Fruit fly (Drosophila melanogaster) whole organism, embryonic: ENCODE data around the gene Sirup.
A peak's percentile ranks its signal among the peaks of the same experiment; 100 is the strongest.

Experiments
- Aef1 ChIP-seq: fragments of 200-800 bp; sonication (Bioruptor generic); IDR thresholded peaks from 3 replicates; pipeline ENCODE4 v1.3.6; 2022; ENCODE audit warnings: missing biosample characterization, missing genetic modification characterization
- Awh ChIP-seq: fragments of 200-800 bp; sonication (Bioruptor generic); IDR thresholded peaks from 2 replicates; pipeline ENCODE4, ENCODE4 v1.3.6; 2022; ENCODE audit warnings: missing biosample characterization, missing genetic modification characterization
- B-H2 ChIP-seq: fragments of 200-800 bp; sonication (Bioruptor generic); optimal IDR thresholded peaks from 2 replicates; lab custom pipeline; 2018; ENCODE audit warnings: missing biosample characterization, mild to moderate bottlenecking, missing genetic modification characterization
- Bgb ChIP-seq: fragments of 200-800 bp; sonication (Bioruptor generic); IDR thresholded peaks from 2 replicates; pipeline ENCODE4 v1.3.6; 2022; ENCODE audit warnings: missing biosample characterization, missing genetic modification characterization; ENCODE audit not compliant: partially characterized antibody
- CG1024 ChIP-seq: fragments of 200-800 bp; sonication (Bioruptor generic); IDR thresholded peaks from 2 replicates; pipeline ENCODE4 v1.3.6; 2022; ENCODE audit warnings: missing biosample characterization, missing genetic modification characterization
- CG11247 ChIP-seq: fragments of 200-800 bp; sonication (Bioruptor generic); IDR thresholded peaks from 2 replicates; pipeline ENCODE4 v1.3.6; 2022; ENCODE audit warnings: missing biosample characterization, missing genetic modification characterization
- CG11560 ChIP-seq: fragments of 200-800 bp; sonication (Bioruptor generic); IDR thresholded peaks from 3 replicates; pipeline ENCODE4 v1.3.6; 2022; ENCODE audit warnings: missing biosample characterization, missing genetic modification characterization
- CG11696 ChIP-seq: fragments of 200-800 bp; sonication (Bioruptor generic); IDR thresholded peaks from 2 replicates; pipeline ENCODE4 v1.3.6; 2022; ENCODE audit warnings: missing biosample characterization, missing genetic modification characterization
- CG12942 ChIP-seq: fragments of 200-800 bp; sonication (Bioruptor generic); optimal IDR thresholded peaks from 3 replicates; lab custom pipeline; 2016; ENCODE audit warnings: missing biosample characterization, missing genetic modification characterization
- CG14441 ChIP-seq: fragments of 200-800 bp; sonication (Bioruptor generic); IDR thresholded peaks from 2 replicates; pipeline ENCODE4 v1.3.6; 2022; ENCODE audit warnings: missing biosample characterization, missing genetic modification characterization
- CG1602 ChIP-seq: fragments of 200-800 bp; sonication (Bioruptor generic); optimal IDR thresholded peaks from 3 replicates; lab custom pipeline; 2016; ENCODE audit warnings: missing biosample characterization, missing genetic modification characterization
- CG17361 ChIP-seq: fragments of 200-800 bp; sonication (Bioruptor generic); IDR thresholded peaks from 3 replicates; pipeline ENCODE4 v1.3.6; 2022; ENCODE audit warnings: missing biosample characterization, missing genetic modification characterization
- CG18476 ChIP-seq: fragments of 200-800 bp; sonication (Bioruptor generic); optimal IDR thresholded peaks from 2 replicates; lab custom pipeline; 2016; ENCODE audit warnings: missing biosample characterization, mild to moderate bottlenecking, missing genetic modification characterization
- CG2116 ChIP-seq: fragments of 200-800 bp; sonication (Bioruptor generic); optimal IDR thresholded peaks from 3 replicates; lab custom pipeline; 2018; ENCODE audit warnings: missing biosample characterization, mild to moderate bottlenecking, missing genetic modification characterization
- CG3065 ChIP-seq: fragments of 200-800 bp; sonication (Bioruptor generic); optimal IDR thresholded peaks from 2 replicates; lab custom pipeline; 2016; ENCODE audit warnings: missing biosample characterization, missing genetic modification characterization
- CG31224 ChIP-seq: fragments of 200-800 bp; sonication (Bioruptor generic); IDR thresholded peaks from 2 replicates; pipeline ENCODE4 v1.3.6; 2022; ENCODE audit warnings: missing biosample characterization, missing genetic modification characterization
- CG31441 ChIP-seq: fragments of 200-800 bp; sonication (Bioruptor generic); IDR thresholded peaks from 2 replicates; pipeline ENCODE4 v1.3.6; 2022; ENCODE audit warnings: missing biosample characterization, missing genetic modification characterization
- CG4707 ChIP-seq: fragments of 200-800 bp; sonication (Bioruptor generic); optimal IDR thresholded peaks from 2 replicates; lab custom pipeline; 2018; ENCODE audit warnings: missing biosample characterization, mild to moderate bottlenecking, missing genetic modification characterization, moderate library complexity
- CG4730 ChIP-seq: fragments of 200-800 bp; sonication (Bioruptor generic); IDR thresholded peaks from 2 replicates; pipeline ENCODE4 v1.3.6; 2022; ENCODE audit warnings: missing biosample characterization, missing genetic modification characterization
- CG5245 ChIP-seq: fragments of 200-800 bp; sonication (Bioruptor generic); optimal IDR thresholded peaks from 3 replicates; lab custom pipeline; 2016; ENCODE audit warnings: missing biosample characterization, missing genetic modification characterization
- CG8924 ChIP-seq: fragments of 200-800 bp; optimal IDR thresholded peaks from 3 replicates; lab custom pipeline; 2019; ENCODE audit warnings: missing biosample characterization, mild to moderate bottlenecking, missing genetic modification characterization, moderate library complexity
- CG9215 ChIP-seq: fragments of 200-800 bp; sonication (Bioruptor generic); IDR thresholded peaks from 2 replicates; pipeline ENCODE4 v1.3.6; 2022; ENCODE audit warnings: missing biosample characterization, missing genetic modification characterization
- Chrac-16 ChIP-seq: fragments of 200-800 bp; sonication (Bioruptor generic); optimal IDR thresholded peaks from 3 replicates; lab custom pipeline; 2016; ENCODE audit warnings: missing biosample characterization, missing genetic modification characterization
- D19A ChIP-seq: fragments of 200-800 bp; optimal IDR thresholded peaks from 3 replicates; lab custom pipeline; 2019; ENCODE audit warnings: missing biosample characterization, mild to moderate bottlenecking, missing genetic modification characterization, moderate library complexity
- Dref ChIP-seq: fragments of 200-800 bp; sonication (Bioruptor generic); IDR thresholded peaks from 2 replicates; pipeline ENCODE4 v1.3.6; 2022; ENCODE audit warnings: missing biosample characterization, missing genetic modification characterization
- Ets65A ChIP-seq: fragments of 200-800 bp; sonication (Bioruptor generic); peaks from one replicate; lab custom pipeline; 2016; ENCODE audit warnings: missing biosample characterization, missing genetic modification characterization
- GATAe ChIP-seq: fragments of 200-800 bp; sonication (Bioruptor generic); conservative IDR thresholded peaks from 2 replicates; pipeline ENCODE4 v1.3.6; 2022; ENCODE audit warnings: missing biosample characterization, missing genetic modification characterization
- MBD-R2 ChIP-seq: fragments of 200-800 bp; sonication (Bioruptor generic); IDR thresholded peaks from 2 replicates; pipeline ENCODE4 v1.3.6; 2022; ENCODE audit warnings: missing biosample characterization, missing genetic modification characterization
- MESR4 ChIP-seq: fragments of 200-800 bp; sonication (Bioruptor generic); optimal IDR thresholded peaks from 2 replicates; lab custom pipeline; 2018; ENCODE audit warnings: missing biosample characterization, mild to moderate bottlenecking, missing genetic modification characterization, moderate library complexity
- NfI ChIP-seq: fragments of 200-800 bp; sonication (Bioruptor generic); optimal IDR thresholded peaks from 3 replicates; lab custom pipeline; 2018; ENCODE audit warnings: missing biosample characterization, mild to moderate bottlenecking, missing genetic modification characterization, moderate library complexity
- Optix ChIP-seq: fragments of 200-800 bp; sonication (Bioruptor generic); IDR thresholded peaks from 3 replicates; pipeline ENCODE4 v1.3.6; 2022; ENCODE audit warnings: missing biosample characterization, missing genetic modification characterization
- Side ChIP-seq: fragments of 200-800 bp; sonication (Bioruptor generic); optimal IDR thresholded peaks from 2 replicates; lab custom pipeline; 2016; ENCODE audit warnings: missing biosample characterization, missing genetic modification characterization
- Xrp1 ChIP-seq: fragments of 200-800 bp; sonication (Bioruptor generic); IDR thresholded peaks from 2 replicates; pipeline ENCODE4 v1.3.6; 2022; ENCODE audit warnings: missing biosample characterization, missing genetic modification characterization
- ab ChIP-seq: fragments of 200-800 bp; sonication (Bioruptor generic); optimal IDR thresholded peaks from 2 replicates; lab custom pipeline; 2016; ENCODE audit warnings: missing biosample characterization, missing genetic modification characterization
- ase ChIP-seq: fragments of 200-800 bp; sonication (Bioruptor generic); IDR thresholded peaks from 3 replicates; pipeline ENCODE4 v1.3.6; 2022; ENCODE audit warnings: missing biosample characterization, missing genetic modification characterization
- bcd ChIP-seq: fragments of 200-800 bp; sonication (Bioruptor generic); optimal IDR thresholded peaks from 2 replicates; lab custom pipeline; 2017; ENCODE audit warnings: missing biosample characterization, mild to moderate bottlenecking, missing genetic modification characterization
- bowl ChIP-seq: fragments of 200-800 bp; sonication (Bioruptor generic); IDR thresholded peaks from 2 replicates; pipeline ENCODE4 v1.3.6; 2022; ENCODE audit warnings: missing biosample characterization, missing genetic modification characterization
- eyg ChIP-seq: fragments of 200-800 bp; sonication (Bioruptor generic); optimal IDR thresholded peaks from 3 replicates; lab custom pipeline; 2016; ENCODE audit warnings: missing biosample characterization, missing genetic modification characterization
- hkb ChIP-seq, 2 experiments: fragments of 200-800 bp in 1 of 2; fragments of >200 bp in 1 of 2; sonication (Bioruptor generic) in 1 of 2; IDR thresholded peaks in 1 of 2; optimal IDR thresholded peaks in 1 of 2; 2 replicates each; pipeline versions ENCODE4 v1.3.6 to Lab custom; 2017 to 2022; ENCODE audit warnings: missing biosample characterization in 1 of 2, missing genetic modification characterization in 1 of 2
- ind ChIP-seq: fragments of 200-800 bp; sonication (Bioruptor generic); optimal IDR thresholded peaks from 3 replicates; lab custom pipeline; 2016; ENCODE audit warnings: missing biosample characterization, missing genetic modification characterization
- lab ChIP-seq: fragments of 200-800 bp; sonication (Bioruptor generic); optimal IDR thresholded peaks from 3 replicates; lab custom pipeline; 2017; ENCODE audit warnings: missing biosample characterization, missing genetic modification characterization, mild to moderate bottlenecking, moderate library complexity, missing genetic modification reagents
- lbe ChIP-seq: fragments of 200-800 bp; sonication (Bioruptor generic); optimal IDR thresholded peaks from 2 replicates; lab custom pipeline; 2016; ENCODE audit warnings: missing biosample characterization, mild to moderate bottlenecking, missing genetic modification characterization
- nerfin-2 ChIP-seq: fragments of 200-800 bp; sonication (Bioruptor generic); IDR thresholded peaks from 2 replicates; pipeline ENCODE4 v1.3.6; 2022; ENCODE audit warnings: missing biosample characterization, missing genetic modification characterization; ENCODE audit not compliant: partially characterized antibody
- pan ChIP-seq, 4 experiments: fragments of >200 bp in 3 of 4; fragments of 200-800 bp in 1 of 4; sonication (Bioruptor generic) in 1 of 4; optimal IDR thresholded peaks in 3 of 4; IDR thresholded peaks in 1 of 4; 2 replicates each; pipeline versions ENCODE4 v1.3.6 to Lab custom; 2017 to 2022; ENCODE audit warnings: missing biosample characterization in 2 of 4, missing genetic modification characterization in 2 of 4, mixed read lengths in 1 of 4
- sqz ChIP-seq: fragments of 200-800 bp; sonication (Bioruptor generic); optimal IDR thresholded peaks from 3 replicates; lab custom pipeline; 2018; ENCODE audit warnings: missing biosample characterization, mild to moderate bottlenecking, missing genetic modification characterization
- tgo ChIP-seq: fragments of 200-800 bp; sonication (Bioruptor generic); IDR thresholded peaks from 3 replicates; pipeline ENCODE4 v1.3.6; 2022; ENCODE audit warnings: missing biosample characterization, missing genetic modification characterization
- trem ChIP-seq: fragments of 200-800 bp; optimal IDR thresholded peaks from 3 replicates; lab custom pipeline; 2019; ENCODE audit warnings: missing biosample characterization, mild to moderate bottlenecking, missing genetic modification characterization, moderate library complexity
- tx ChIP-seq: fragments of 200-800 bp; sonication (Bioruptor generic); optimal IDR thresholded peaks from 2 replicates; lab custom pipeline; 2016; ENCODE audit warnings: missing biosample characterization, missing genetic modification characterization
- vvl ChIP-seq: fragments of 200-800 bp; sonication (Bioruptor generic); IDR thresholded peaks from 2 replicates; pipeline ENCODE4 v1.3.6; 2022; ENCODE audit warnings: missing biosample characterization, missing genetic modification characterization
- zfh1 ChIP-seq: fragments of 200-800 bp; sonication (Bioruptor generic); IDR thresholded peaks from 3 replicates; pipeline ENCODE4 v1.3.6; 2022; ENCODE audit warnings: missing biosample characterization, missing genetic modification characterization

The Sirup gene

dm6 chr2L:8034734-8035133 lies 36.1 kb downstream of the Sirup start (continued):
- TF ChIP-seq Dref (GFP tag; lab: Robert Waterston, UW), result no peak
- 0 out of 3 replicates have a peak, but pooled peaks have one; percentile 19 for TF ChIP-seq CG11560 (tag; lab: Robert Waterston, UW)
- peak; percentile 6 for TF ChIP-seq CG2116 (GFP tag; lab: Kevin White, UChicago)
- TF ChIP-seq zfh1 (GFP tag; lab: Robert Waterston, UW), result peak; percentile 23; the same call in 2 of the 3 replicates
- peak; percentile 0 for TF ChIP-seq CG1602 (GFP tag; lab: Kevin White, UChicago)
- TF ChIP-seq CG3065 (GFP tag; lab: Kevin White, UChicago), result no peak
- TF ChIP-seq B-H2, result no peak
- peak; percentile 14 for TF ChIP-seq CG12942 (GFP tag; lab: Kevin White, UChicago)
- TF ChIP-seq CG18476 (GFP tag; lab: Kevin White, UChicago), result peak; percentile 23
- TF ChIP-seq eyg, result peak; percentile 20
- TF ChIP-seq ind (GFP tag; lab: Kevin White, UChicago), result peak; percentile 51
- no peak for TF ChIP-seq Bgb (GFP tag; lab: Robert Waterston, UW)
- TF ChIP-seq CG31224 (GFP tag; lab: Robert Waterston, UW), result no peak
- TF ChIP-seq bowl (GFP tag; lab: Robert Waterston, UW), result peak; percentile 48; the same call in 1 of the 2 replicates
- TF ChIP-seq CG8924 (tag; lab: Kevin White, UChicago), result peak; percentile 66
- TF ChIP-seq sqz (GFP tag; lab: Kevin White, UChicago), result peak; percentile 6
- TF ChIP-seq CG11696 (GFP tag; lab: Robert Waterston, UW), result peak; percentile 88
- peak; percentile 79 for TF ChIP-seq Xrp1 (GFP tag; lab: Robert Waterston, UW)
- TF ChIP-seq CG4707 (GFP tag; lab: Kevin White, UChicago), result peak; percentile 35
- TF ChIP-seq CG17361 (GFP tag; lab: Robert Waterston, UW), result peak; percentile 58
- TF ChIP-seq Aef1 (GFP tag; lab: Robert Waterston, UW), result peak; percentile 49; the same call in 2 of the 3 replicates
- TF ChIP-seq D19A, result peak; percentile 61
- TF ChIP-seq Awh (GFP tag; lab: Robert Waterston, UW), result peak; percentile 63; the same call in 1 of the 2 replicates
- peak; percentile 32 for TF ChIP-seq NfI
- TF ChIP-seq vvl (GFP tag; lab: Robert Waterston, UW), result peak; percentile 73
- TF ChIP-seq tx (GFP tag; lab: Kevin White, UChicago), result peak; percentile 8
- peak; percentile 83 for TF ChIP-seq lab (GFP tag; lab: Kevin White, UChicago)
- no peak for TF ChIP-seq hkb (optimal IDR thresholded peaks at IDR 0.05; lab: Kevin White, UChicago)
- TF ChIP-seq hkb (GFP tag; IDR thresholded peaks at IDR 0.05; lab: Robert Waterston, UW), result peak; percentile 86
- no peak for TF ChIP-seq pan (optimal IDR thresholded peaks at IDR 0.05; lab: Kevin White, UChicago)
- peak in 1 of 2 experiments; percentile 56 for TF ChIP-seq pan (GFP tag; optimal IDR thresholded peaks at IDR 0.05 in 1 of 2, IDR thresholded peaks at IDR 0.05 in 1 of 2)
- no peak for TF ChIP-seq lbe (GFP tag; lab: Kevin White, UChicago)
- TF ChIP-seq trem, result peak; percentile 34
- peak; percentile 59; the same call in 1 of the 2 replicates for TF ChIP-seq CG14441 (GFP tag; lab: Robert Waterston, UW)
- no peak for TF ChIP-seq ab (GFP tag; lab: Kevin White, UChicago)
- TF ChIP-seq Ets65A (GFP tag; lab: Kevin White, UChicago), result peak; percentile 20
- TF ChIP-seq bcd (GFP tag; lab: Kevin White, UChicago), result peak; percentile 32
- 0 out of 3 replicates have a peak, but pooled peaks have one; percentile 13 for TF ChIP-seq Optix (GFP tag; lab: Robert Waterston, UW)
- no peak for TF ChIP-seq MESR4 (GFP tag; lab: Kevin White, UChicago)
- peak; percentile 48; the same call in 1 of the 2 replicates for TF ChIP-seq CG11247 (GFP tag; lab: Robert Waterston, UW)
- TF ChIP-seq GATAe (GFP tag; lab: Robert Waterston, UW), result no peak
- 0 out of 2 replicates have a peak, but pooled peaks have one; percentile 25 for TF ChIP-seq MBD-R2 (GFP tag; lab: Robert Waterston, UW)
- peak; percentile 41 for TF ChIP-seq Side (GFP tag; lab: Kevin White, UChicago)
- TF ChIP-seq CG1024 (GFP tag; lab: Robert Waterston, UW), result peak; percentile 24; the same call in 1 of the 2 replicates
- no peak for TF ChIP-seq nerfin-2 (GFP tag; lab: Robert Waterston, UW)
- peak; percentile 26; the same call in 1 of the 3 replicates for TF ChIP-seq ase (GFP tag; lab: Robert Waterston, UW)
- TF ChIP-seq tgo (GFP tag; lab: Robert Waterston, UW), result peak; percentile 57; the same call in 2 of the 3 replicates
- peak; percentile 39 for TF ChIP-seq CG5245 (GFP tag; lab: Kevin White, UChicago)
- peak; percentile 49 for TF ChIP-seq CG9215 (GFP tag; lab: Robert Waterston, UW)
- 0 out of 2 replicates have a peak, but pooled peaks have one; percentile 7 for TF ChIP-seq CG4730
- peak; percentile 26 for TF ChIP-seq Chrac-16 (GFP tag; lab: Kevin White, UChicago)
- TF ChIP-seq CG31441, result peak; percentile 52; the same call in 1 of the 2 replicates
